Worm (Caenorhabditis elegans) whole organism, L3 larva: ENCODE data around the gene sek-1.

Experiments used
- fos-1 ChIP-seq: fragments of 150-350 bp; optimal IDR thresholded peaks from 2 replicates; lab custom pipeline; 2014; ENCODE audit warnings: missing biosample characterization, missing genetic modification characterization
- lin-15B ChIP-seq: fragments of 150-350 bp; optimal IDR thresholded peaks from 2 replicates; lab custom pipeline; 2014; ENCODE audit warnings: missing biosample characterization, missing genetic modification characterization
- lin-39 ChIP-seq: fragments of 150-350 bp; optimal IDR thresholded peaks from 2 replicates; lab custom pipeline; 2018; ENCODE audit warnings: missing biosample characterization, missing genetic modification reagents, missing genetic modification characterization
- nhr-12 ChIP-seq: fragments of 150-350 bp; optimal IDR thresholded peaks from 2 replicates; lab custom pipeline; 2014; ENCODE audit warnings: missing biosample characterization, missing genetic modification characterization
- nhr-76 ChIP-seq: fragments of 150-350 bp; sonication (generic microtip); optimal IDR thresholded peaks from 5 replicates; lab custom pipeline; 2014; ENCODE audit warnings: missing biosample characterization, missing genetic modification characterization
- skn-1 ChIP-seq: fragments of 150-350 bp; optimal IDR thresholded peaks from 2 replicates; lab custom pipeline; 2014; ENCODE audit warnings: missing biosample characterization, missing genetic modification characterization
- zag-1 ChIP-seq: fragments of 150-350 bp; optimal IDR thresholded peaks from 2 replicates; lab custom pipeline; 2014; ENCODE audit warnings: missing biosample characterization, missing genetic modification characterization
- ztf-11 ChIP-seq: fragments of 150-350 bp; optimal IDR thresholded peaks from 2 replicates; lab custom pipeline; 2014; ENCODE audit warnings: missing biosample characterization, missing genetic modification characterization

- TF ChIP-seq skn-1 (no peak), nhr-12 (tag; lab: Kevin White, UChicago) (no peak), lin-15B (tag; lab: Kevin White, UChicago) (no peak), nhr-76 (tag; lab: Kevin White, UChicago) (no peak), lin-39 (tag; lab: Kevin White, UChicago) (no peak), ztf-11 (tag; lab: Kevin White, UChicago) (no peak), fos-1 (tag; lab: Kevin White, UChicago) (no peak), zag-1 (tag; lab: Kevin White, UChicago) (no peak)
Measured at ce11 chrX:7778786-7779185, 37.7 kb upstream of the sek-1 start.
